Fruit fly (Drosophila melanogaster) S2 (cell line): Measurements from ENCODE around the gene CG34327.

Experiments used
- CG8478 ChIP-seq: fragments of >200 bp; optimal IDR thresholded peaks from 2 replicates; lab custom pipeline; 2018
- CTCF ChIP-seq, 2 experiments: fragments of >200 bp; optimal IDR thresholded peaks; 2 replicates each; lab custom pipeline; 2018

dm6 chrX:17202498-17203162 lies 21.0 kb downstream of the CG34327 start, which contains the start of the genes TTLL1A and CG5070:
- no peak for TF ChIP-seq CG8478 (lab: Kevin White, UChicago)
- no peak for TF ChIP-seq CTCF (optimal IDR thresholded peaks at IDR 0.05; lab: Kevin White, UChicago)
